Worm (Caenorhabditis elegans) whole organism, L4 larva: ENCODE results near the gene clpf-1.

Source experiments
- D1046.2 ChIP-seq: fragments of 200-800 bp; sonication (Bioruptor generic); IDR thresholded peaks from 2 replicates; pipeline ENCODE4 v1.3.6; 2022; ENCODE audit warnings: missing genetic modification characterization, missing compliant biosample characterization
- F10B5.3 ChIP-seq: sonication (generic microtip); optimal IDR thresholded peaks from 2 replicates; lab custom pipeline; 2016; ENCODE audit warnings: mild to moderate bottlenecking, missing genetic modification characterization, missing compliant biosample characterization
- F37D6.2 ChIP-seq: sonication (generic microtip); optimal IDR thresholded peaks from 2 replicates; lab custom pipeline; 2016; ENCODE audit warnings: mild to moderate bottlenecking, missing genetic modification characterization, missing compliant biosample characterization
- F49E8.2 ChIP-seq: sonication (generic microtip); optimal IDR thresholded peaks from 2 replicates; lab custom pipeline; 2016; ENCODE audit warnings: missing compliant biosample characterization, mild to moderate bottlenecking, missing genetic modification characterization, borderline replicate concordance
- R02D3.7 ChIP-seq: fragments of 150-350 bp; sonication (generic microtip); optimal IDR thresholded peaks from 3 replicates; lab custom pipeline; 2014; ENCODE audit warnings: missing biosample characterization, missing genetic modification characterization
- T20F7.1 ChIP-seq: fragments of 200-800 bp; sonication (Bioruptor generic); optimal IDR thresholded peaks from 2 replicates; lab custom pipeline; 2018; ENCODE audit warnings: mild to moderate bottlenecking, missing genetic modification characterization, missing compliant biosample characterization
- Y5F2A.4 ChIP-seq: fragments of 200-800 bp; sonication (Bioruptor generic); optimal IDR thresholded peaks from 2 replicates; lab custom pipeline; 2018; ENCODE audit warnings: mild to moderate bottlenecking, missing genetic modification characterization, missing compliant biosample characterization
- Y75B8A.6 ChIP-seq: fragments of 200-800 bp; sonication (Bioruptor generic); IDR thresholded peaks from 2 replicates; pipeline ENCODE4 v1.3.6; 2022; ENCODE audit warnings: missing genetic modification reagents, missing genetic modification characterization, missing compliant biosample characterization
- ZK546.5 ChIP-seq, 2 experiments: sonication (generic microtip); optimal IDR thresholded peaks; 2 replicates each; lab custom pipeline; 2017; ENCODE audit warnings: missing biosample characterization in 2 of 2, missing genetic modification characterization in 2 of 2
- attf-4 ChIP-seq: sonication (generic microtip); optimal IDR thresholded peaks from 3 replicates; lab custom pipeline; 2017; ENCODE audit warnings: missing biosample characterization, missing genetic modification characterization
- ceh-32 ChIP-seq: sonication (generic microtip); optimal IDR thresholded peaks from 2 replicates; lab custom pipeline; 2016; ENCODE audit warnings: mild to moderate bottlenecking, missing genetic modification characterization, missing compliant biosample characterization; ENCODE audit not compliant: poor library complexity
- ceh-44 ChIP-seq: fragments of 200-800 bp; sonication (Bioruptor generic); IDR thresholded peaks from 2 replicates; pipeline ENCODE4 v1.3.6; 2022; ENCODE audit warnings: missing genetic modification reagents, missing genetic modification characterization, missing compliant biosample characterization
- ceh-62 ChIP-seq: sonication (generic microtip); optimal IDR thresholded peaks from 2 replicates; lab custom pipeline; 2017; ENCODE audit warnings: missing biosample characterization, missing genetic modification characterization
- daf-12 ChIP-seq: fragments of 150-350 bp; optimal IDR thresholded peaks from 2 replicates; lab custom pipeline; 2014; ENCODE audit warnings: missing biosample characterization, missing genetic modification reagents, missing genetic modification characterization
- daf-16 ChIP-seq, 3 experiments: sonication (generic microtip); optimal IDR thresholded peaks; 2 replicates each; lab custom pipeline; 2016 to 2017; ENCODE audit warnings: missing genetic modification characterization in 3 of 3, missing genetic modification reagents in 3 of 3, mild to moderate bottlenecking in 2 of 3, missing compliant biosample characterization in 2 of 3, missing biosample characterization in 1 of 3, moderate library complexity in 1 of 3
- daf-19 ChIP-seq: fragments of 200-800 bp; sonication (Bioruptor generic); conservative IDR thresholded peaks from 2 replicates; pipeline ENCODE4 v1.3.6; 2022; ENCODE audit warnings: missing genetic modification characterization, missing compliant biosample characterization
- dmd-8 ChIP-seq: fragments of 200-800 bp; sonication (Bioruptor generic); IDR thresholded peaks from 2 replicates; pipeline ENCODE4 v1.3.6; 2022; ENCODE audit warnings: missing genetic modification characterization, missing compliant biosample characterization
- dpl-1 ChIP-seq: fragments of 150-350 bp; optimal IDR thresholded peaks from 2 replicates; lab custom pipeline; 2014; ENCODE audit warnings: missing biosample characterization, missing genetic modification reagents, missing genetic modification characterization
- duxl-1 ChIP-seq: sonication (generic microtip); optimal IDR thresholded peaks from 2 replicates; lab custom pipeline; 2016; ENCODE audit warnings: mild to moderate bottlenecking, missing genetic modification characterization, moderate library complexity, missing compliant biosample characterization; ENCODE audit not compliant: poor library complexity
- egl-27 ChIP-seq: sonication (generic microtip); optimal IDR thresholded peaks from 3 replicates; lab custom pipeline; 2017; ENCODE audit warnings: missing biosample characterization, missing genetic modification reagents, missing genetic modification characterization
- fos-1 ChIP-seq: fragments of 150-350 bp; optimal IDR thresholded peaks from 2 replicates; lab custom pipeline; 2014; ENCODE audit warnings: missing biosample characterization, missing genetic modification characterization
- hif-1 ChIP-seq, 2 experiments: sonication (generic microtip); optimal IDR thresholded peaks; 2 replicates each; lab custom pipeline; 2016 to 2017; ENCODE audit warnings: missing compliant biosample characterization in 2 of 2, missing genetic modification characterization in 2 of 2, missing genetic modification reagents in 2 of 2, missing genotype in 2 of 2, mild to moderate bottlenecking in 1 of 2
- hlh-11 ChIP-seq: fragments of 200-800 bp; sonication (Bioruptor generic); optimal IDR thresholded peaks from 2 replicates; lab custom pipeline; 2018; ENCODE audit warnings: mild to moderate bottlenecking, missing genetic modification characterization, missing compliant biosample characterization
- hlh-30 ChIP-seq: sonication (generic microtip); optimal IDR thresholded peaks from 2 replicates; lab custom pipeline; 2017; ENCODE audit warnings: antibody characterized with exemption, mild to moderate bottlenecking, missing genetic modification characterization, missing compliant biosample characterization; ENCODE audit not compliant: insufficient read depth
- lim-7 ChIP-seq: fragments of 200-800 bp; sonication (Bioruptor generic); IDR thresholded peaks from 2 replicates; pipeline ENCODE4 v1.3.6; 2022; ENCODE audit warnings: missing genetic modification characterization, missing compliant biosample characterization
- lin-29 ChIP-seq: fragments of 200-800 bp; sonication (Bioruptor generic); IDR thresholded peaks from 2 replicates; pipeline ENCODE4 v1.3.6; 2022; ENCODE audit warnings: missing genetic modification reagents, missing genetic modification characterization, missing compliant biosample characterization
- lsy-2 ChIP-seq, 2 experiments: fragments of 150-350 bp in 1 of 2; sonication (generic microtip) in 1 of 2; optimal IDR thresholded peaks; 2 replicates each; lab custom pipeline; 2014 to 2017; ENCODE audit warnings: missing biosample characterization in 2 of 2, missing genetic modification characterization in 2 of 2
- madf-5 ChIP-seq, 2 experiments: fragments of 200-800 bp; sonication (Bioruptor generic); IDR thresholded peaks; 2 replicates each; pipeline ENCODE4 v1.3.6; 2022; ENCODE audit warnings: missing compliant biosample characterization in 2 of 2, missing genetic modification characterization in 2 of 2
- mdl-1 ChIP-seq, 2 experiments: fragments of 150-350 bp in 1 of 2; sonication (generic microtip) in 1 of 2; optimal IDR thresholded peaks; 2 replicates each; lab custom pipeline; 2014 to 2017; ENCODE audit warnings: missing biosample characterization in 2 of 2, missing genetic modification characterization in 2 of 2
- mep-1 ChIP-seq: fragments of 150-350 bp; sonication (generic microtip); optimal IDR thresholded peaks from 3 replicates; lab custom pipeline; 2014; ENCODE audit warnings: missing biosample characterization, missing genetic modification characterization
- mes-2 ChIP-seq: sonication (generic microtip); optimal IDR thresholded peaks from 2 replicates; lab custom pipeline; 2016; ENCODE audit warnings: missing genotype, mild to moderate bottlenecking, missing genetic modification characterization, missing compliant biosample characterization; ENCODE audit not compliant: poor library complexity, severe bottlenecking
- mxl-2 ChIP-seq: fragments of 200-800 bp; sonication (Bioruptor generic); conservative IDR thresholded peaks from 2 replicates; pipeline ENCODE4 v1.3.6; 2022; ENCODE audit warnings: missing genetic modification reagents, missing genetic modification characterization, missing compliant biosample characterization
- nhr-11 ChIP-seq: fragments of 150-350 bp; optimal IDR thresholded peaks from 2 replicates; lab custom pipeline; 2014; ENCODE audit warnings: missing biosample characterization, missing genetic modification characterization
- nhr-28 ChIP-seq: fragments of 150-350 bp; optimal IDR thresholded peaks from 2 replicates; lab custom pipeline; 2014; ENCODE audit warnings: missing biosample characterization, missing genetic modification characterization
- nhr-48 ChIP-seq: sonication (generic microtip); optimal IDR thresholded peaks from 2 replicates; lab custom pipeline; 2016; ENCODE audit warnings: mild to moderate bottlenecking, missing genetic modification characterization, missing compliant biosample characterization
- nhr-76 ChIP-seq: fragments of 150-350 bp; optimal IDR thresholded peaks from 2 replicates; lab custom pipeline; 2014; ENCODE audit warnings: missing biosample characterization, missing genetic modification characterization
- pha-4 ChIP-seq, 2 experiments: fragments of 150-350 bp in 1 of 2; fragments of 200-800 bp in 1 of 2; sonication (Bioruptor generic) in 1 of 2; IDR thresholded peaks in 1 of 2; optimal IDR thresholded peaks in 1 of 2; 2 replicates each; pipeline versions ENCODE4 v1.3.6 to Lab custom; 2014 to 2022; ENCODE audit warnings: missing genetic modification characterization in 2 of 2, missing genetic modification reagents in 2 of 2, missing biosample characterization in 1 of 2, missing compliant biosample characterization in 1 of 2
- pqm-1 ChIP-seq: sonication (generic microtip); optimal IDR thresholded peaks from 2 replicates; lab custom pipeline; 2017; ENCODE audit warnings: missing biosample characterization, missing genetic modification characterization
- rbr-2 ChIP-seq: sonication (generic microtip); optimal IDR thresholded peaks from 2 replicates; lab custom pipeline; 2016; ENCODE audit warnings: missing genotype, missing genetic modification characterization, missing compliant biosample characterization
- set-16 ChIP-seq: fragments of 200-800 bp; sonication (Bioruptor generic); IDR thresholded peaks from 2 replicates; pipeline ENCODE4 v1.3.6; 2022; ENCODE audit warnings: missing genetic modification reagents, missing genetic modification characterization, missing compliant biosample characterization
- skn-1 ChIP-seq: fragments of 150-350 bp; optimal IDR thresholded peaks from 2 replicates; lab custom pipeline; 2014; ENCODE audit warnings: missing biosample characterization, missing genetic modification characterization
- snpc-4 ChIP-seq: fragments of 150-350 bp; optimal IDR thresholded peaks from 2 replicates; lab custom pipeline; 2014; ENCODE audit warnings: missing biosample characterization, missing genetic modification characterization
- spr-1 ChIP-seq: sonication (generic microtip); optimal IDR thresholded peaks from 2 replicates; lab custom pipeline; 2016; ENCODE audit warnings: mild to moderate bottlenecking, missing genetic modification characterization, missing compliant biosample characterization
- tag-97 ChIP-seq: fragments of 200-800 bp; sonication (Bioruptor generic); IDR thresholded peaks from 2 replicates; pipeline ENCODE4 v1.3.6; 2022; ENCODE audit warnings: missing genetic modification characterization, missing compliant biosample characterization
- tra-1 ChIP-seq: fragments of 200-800 bp; sonication (Bioruptor generic); IDR thresholded peaks from 2 replicates; pipeline ENCODE4 v1.3.6; 2022; ENCODE audit warnings: missing genetic modification reagents, missing genetic modification characterization, missing compliant biosample characterization
- unc-39 ChIP-seq: sonication (generic microtip); optimal IDR thresholded peaks from 2 replicates; lab custom pipeline; 2017; ENCODE audit warnings: missing biosample characterization, missing genetic modification characterization
- unc-62 ChIP-seq, 3 experiments: fragments of 150-350 bp in 1 of 3; sonication (generic microtip); optimal IDR thresholded peaks in 2 of 3; peaks in 1 of 3; 1 replicate in 1 of 3; 2 replicates in 2 of 3; lab custom pipeline; 2014 to 2017; ENCODE audit warnings: missing biosample characterization in 3 of 3, missing genetic modification characterization in 3 of 3, missing genetic modification reagents in 3 of 3, missing genotype in 1 of 3
- zag-1 ChIP-seq: fragments of 150-350 bp; optimal IDR thresholded peaks from 2 replicates; lab custom pipeline; 2014; ENCODE audit warnings: missing biosample characterization, missing genetic modification characterization
- zfp-3 ChIP-seq: fragments of 200-800 bp; sonication (Bioruptor generic); conservative IDR thresholded peaks from 2 replicates; pipeline ENCODE4 v1.3.6; 2022; ENCODE audit warnings: missing genetic modification reagents, missing genetic modification characterization, missing compliant biosample characterization
- ztf-11 ChIP-seq: fragments of 150-350 bp; optimal IDR thresholded peaks from 2 replicates; lab custom pipeline; 2014; ENCODE audit warnings: missing biosample characterization, missing genetic modification characterization
- ztf-7 ChIP-seq: fragments of 150-350 bp; optimal IDR thresholded peaks from 2 replicates; lab custom pipeline; 2014; ENCODE audit warnings: missing biosample characterization, missing genetic modification characterization

The clpf-1 gene

ce11 chrIII:3370054-3370453 is 27.5 kb upstream of the clpf-1 start, which contains the start of gene prk-2:
Gene prk-2 (minus strand): TSS chrIII:3370209.
- TF ChIP-seq snpc-4 (tag; lab: Kevin White, UChicago) = no peak
- peak; percentile 29 for TF ChIP-seq nhr-28
- TF ChIP-seq F10B5.3 (tag; lab: Kevin White, UChicago) = no peak
- TF ChIP-seq F49E8.2 (tag; lab: Kevin White, UChicago) = no peak
- no peak for TF ChIP-seq rbr-2 (tag; lab: Kevin White, UChicago)
- TF ChIP-seq attf-4 = no peak
- no peak for TF ChIP-seq mxl-2 (GFP tag; lab: Robert Waterston, UW)
- peak; percentile 9 for TF ChIP-seq nhr-48 (tag; lab: Kevin White, UChicago)
- TF ChIP-seq egl-27 (tag; lab: Kevin White, UChicago) = no peak
- no peak for TF ChIP-seq ztf-7 (tag; lab: Kevin White, UChicago)
- no peak for TF ChIP-seq nhr-11 (tag; lab: Kevin White, UChicago)
- no peak for TF ChIP-seq lim-7 (GFP tag; lab: Robert Waterston, UW)
- TF ChIP-seq pha-4 (GFP tag; IDR thresholded peaks at IDR 0.05; lab: Robert Waterston, UW) = no peak
- no peak for TF ChIP-seq pha-4 (tag; optimal IDR thresholded peaks at IDR 0.05; lab: Kevin White, UChicago)
- no peak for TF ChIP-seq daf-12 (tag; lab: Kevin White, UChicago)
- no peak for TF ChIP-seq nhr-76
- no peak for TF ChIP-seq Y5F2A.4 (GFP tag; lab: Kevin White, UChicago)
- TF ChIP-seq pqm-1 (tag; lab: Kevin White, UChicago) = peak; percentile 81
- TF ChIP-seq unc-39 (tag; lab: Kevin White, UChicago) = no peak
- TF ChIP-seq set-16 (GFP tag; lab: Robert Waterston, UW) = no peak
- no peak for TF ChIP-seq skn-1
- no peak for TF ChIP-seq hif-1 (tag; optimal IDR thresholded peaks at IDR 0.05; lab: Kevin White, UChicago)
- TF ChIP-seq lsy-2 (tag; optimal IDR thresholded peaks at IDR 0.05; lab: Kevin White, UChicago) = peak in 1 of 2 experiments; percentile 1
- TF ChIP-seq mep-1 (tag; lab: Kevin White, UChicago) = no peak
- TF ChIP-seq F37D6.2 (tag; lab: Kevin White, UChicago) = no peak
- TF ChIP-seq spr-1 = no peak
- no peak for TF ChIP-seq ztf-11 (tag; lab: Kevin White, UChicago)
- no peak for TF ChIP-seq R02D3.7
- TF ChIP-seq dpl-1 (GFP tag; lab: Kevin White, UChicago) = no peak
- TF ChIP-seq ceh-44 = no peak
- no peak for TF ChIP-seq mes-2
- no peak for TF ChIP-seq T20F7.1
- TF ChIP-seq fos-1 (tag; lab: Kevin White, UChicago) = no peak
- TF ChIP-seq ceh-32 (tag; lab: Kevin White, UChicago) = no peak
- TF ChIP-seq lin-29 = no peak
- TF ChIP-seq daf-16 (GFP tag; optimal IDR thresholded peaks at IDR 0.05; lab: Kevin White, UChicago) = no peak
- peak; percentile 64 for TF ChIP-seq daf-16 (tag; optimal IDR thresholded peaks at IDR 0.05; lab: Kevin White, UChicago)
- TF ChIP-seq ceh-62 (tag; lab: Kevin White, UChicago) = no peak
- TF ChIP-seq madf-5 (GFP tag; IDR thresholded peaks at IDR 0.05; lab: Robert Waterston, UW) = no peak
- no peak for TF ChIP-seq zag-1 (tag; lab: Kevin White, UChicago)
- no peak for TF ChIP-seq zfp-3
- TF ChIP-seq ZK546.5 (tag; optimal IDR thresholded peaks at IDR 0.05; lab: Kevin White, UChicago) = no peak
- peak; percentile 85; the same call in 1 of the 2 replicates for TF ChIP-seq tra-1 (GFP tag; lab: Robert Waterston, UW)
- TF ChIP-seq Y75B8A.6 (GFP tag; lab: Robert Waterston, UW) = no peak
- no peak for TF ChIP-seq duxl-1 (tag; lab: Kevin White, UChicago)
- no peak for TF ChIP-seq hlh-30
- no peak for TF ChIP-seq dmd-8 (GFP tag; lab: Robert Waterston, UW)
- TF ChIP-seq unc-62 (GFP tag; optimal IDR thresholded peaks at IDR 0.05 in 1 of 2; lab: Kevin White, UChicago) = no peak
- no peak for TF ChIP-seq unc-62 (tag; optimal IDR thresholded peaks at IDR 0.05; lab: Kevin White, UChicago)
- TF ChIP-seq tag-97 (GFP tag; lab: Robert Waterston, UW) = no peak
- peak; percentile 82 for TF ChIP-seq hlh-11 (tag; lab: Kevin White, UChicago)
- no peak for TF ChIP-seq D1046.2
- no peak for TF ChIP-seq daf-19 (GFP tag; lab: Robert Waterston, UW)
- no peak for TF ChIP-seq mdl-1 (tag; optimal IDR thresholded peaks at IDR 0.05; lab: Kevin White, UChicago)
